Worm (Caenorhabditis elegans) whole organism, L4 larva: ENCODE results near the gene ZK809.9.

Source experiments
- F49E8.2 ChIP-seq: sonication (generic microtip); optimal IDR thresholded peaks from 2 replicates; lab custom pipeline; 2016; ENCODE audit warnings: missing compliant biosample characterization, mild to moderate bottlenecking, missing genetic modification characterization, borderline replicate concordance
- attf-4 ChIP-seq: sonication (generic microtip); optimal IDR thresholded peaks from 3 replicates; lab custom pipeline; 2017; ENCODE audit warnings: missing biosample characterization, missing genetic modification characterization

- TF ChIP-seq F49E8.2 (no peak), attf-4 (tag; lab: Kevin White, UChicago) (no peak)
Observed at ce11 chrIV:11650344-11650743, 14.8 kb upstream of the ZK809.9 start.
